Worm (Caenorhabditis elegans) whole organism, late embryonic: ENCODE results near the gene ZK1248.15.

ENCODE experiments used
- T23F11.4 ChIP-seq: fragments of 200-800 bp; sonication (Bioruptor generic); optimal IDR thresholded peaks from 2 replicates; lab custom pipeline; 2018; ENCODE audit warnings: mild to moderate bottlenecking, missing genetic modification characterization, missing compliant biosample characterization
- ceh-14 ChIP-seq: sonication (generic microtip); optimal IDR thresholded peaks from 2 replicates; lab custom pipeline; 2016; ENCODE audit warnings: missing genotype, missing genetic modification characterization, missing compliant biosample characterization
- hlh-30 ChIP-seq: sonication (generic microtip); optimal IDR thresholded peaks from 2 replicates; lab custom pipeline; 2017; ENCODE audit warnings: antibody characterized with exemption, missing genetic modification characterization, missing compliant biosample characterization; ENCODE audit not compliant: insufficient read depth
- mec-3 ChIP-seq: sonication (generic microtip); optimal IDR thresholded peaks from 2 replicates; lab custom pipeline; 2016; ENCODE audit warnings: borderline replicate concordance, missing genetic modification characterization, missing compliant biosample characterization
- pha-2 ChIP-seq: sonication (generic microtip); optimal IDR thresholded peaks from 2 replicates; lab custom pipeline; 2017; ENCODE audit warnings: mild to moderate bottlenecking, missing genetic modification characterization, missing compliant biosample characterization
- pqm-1 ChIP-seq: sonication (generic microtip); optimal IDR thresholded peaks from 2 replicates; lab custom pipeline; 2016; ENCODE audit warnings: missing genetic modification characterization, missing compliant biosample characterization
- pros-1 ChIP-seq: fragments of 150-350 bp; optimal IDR thresholded peaks from 2 replicates; lab custom pipeline; 2014; ENCODE audit warnings: missing biosample characterization, missing genetic modification reagents, missing genetic modification characterization
- tbx-2 ChIP-seq: sonication (generic microtip); optimal IDR thresholded peaks from 2 replicates; lab custom pipeline; 2016; ENCODE audit warnings: missing genetic modification characterization, missing compliant biosample characterization

DNA sequence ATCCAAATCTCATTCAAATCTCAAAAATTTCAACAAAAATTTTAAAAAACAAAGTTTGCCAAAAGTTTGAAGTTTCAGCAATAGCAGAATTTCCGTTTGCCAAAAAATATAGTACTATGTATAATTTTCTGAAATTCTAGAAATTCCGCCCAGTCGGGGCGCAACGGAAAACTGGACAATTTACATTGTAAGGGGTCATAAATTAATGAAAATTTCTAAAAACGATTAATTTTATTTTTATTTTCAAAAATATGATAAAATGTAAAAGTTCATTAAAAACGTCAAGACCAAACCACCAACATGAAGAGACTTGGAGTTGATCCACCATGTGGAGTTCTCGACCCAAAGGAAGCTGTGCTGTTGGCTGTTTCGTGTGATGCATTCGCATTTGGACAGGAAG lies 20.1 kb downstream of the ZK1248.15 start, which contains the start of gene ZK1248.4:
- TF ChIP-seq mec-3 (tag; lab: Kevin White, UChicago): no peak
- TF ChIP-seq pqm-1: no peak
- TF ChIP-seq tbx-2 (tag; lab: Kevin White, UChicago): no peak
- TF ChIP-seq pha-2: no peak
- TF ChIP-seq T23F11.4 (GFP tag; lab: Kevin White, UChicago): no peak
- TF ChIP-seq ceh-14 (tag; lab: Kevin White, UChicago): no peak
- TF ChIP-seq hlh-30 (tag; lab: Kevin White, UChicago): no peak
- no peak for TF ChIP-seq pros-1 (tag; lab: Kevin White, UChicago)
